Worm (Caenorhabditis elegans): ENCODE results near the gene F58E6.6.

ce11 chrV:9702755-9703154, 50.1 kb downstream of the F58E6.6 start, which contains the start of gene xbx-6:
- TF ChIP-seq lsy-2 (tag; optimal IDR thresholded peaks at IDR 0.05) (no peak), nhr-237 (tag; optimal IDR thresholded peaks at IDR 0.05) (no peak), zag-1 (tag; optimal IDR thresholded peaks at IDR 0.05) (no peak), ceh-82 (tag; optimal IDR thresholded peaks at IDR 0.05) (no peak), ztf-11 (tag; optimal IDR thresholded peaks at IDR 0.05) (no peak), pha-4 (GFP tag; IDR thresholded peaks at IDR 0.05) (no peak), pha-4 (tag; optimal IDR thresholded peaks at IDR 0.05) (no peak), vab-7 (GFP tag; IDR thresholded peaks at IDR 0.05) (no peak), ZK546.5 (tag; optimal IDR thresholded peaks at IDR 0.05) (no peak), R02D3.7 (tag; optimal IDR thresholded peaks at IDR 0.05) (no peak), lin-15B (tag; optimal IDR thresholded peaks at IDR 0.05) (no peak), nhr-11 (tag; optimal IDR thresholded peaks at IDR 0.05) (no peak), duxl-1 (tag; optimal IDR thresholded peaks at IDR 0.05; ENCODE audit: poor library complexity) (no peak), nhr-25 (tag; optimal IDR thresholded peaks at IDR 0.05; ENCODE audit: borderline replicate concordance, insufficient read depth) (no peak)

All from whole organism, L4 larva.